Worm (Caenorhabditis elegans) whole organism, L4 larva: ENCODE results near the gene lsy-12.

Experiments
- F10B5.3 ChIP-seq: sonication (generic microtip); optimal IDR thresholded peaks from 2 replicates; lab custom pipeline; 2016; ENCODE audit warnings: mild to moderate bottlenecking, missing genetic modification characterization, missing compliant biosample characterization
- F37D6.2 ChIP-seq: sonication (generic microtip); optimal IDR thresholded peaks from 2 replicates; lab custom pipeline; 2016; ENCODE audit warnings: mild to moderate bottlenecking, missing genetic modification characterization, missing compliant biosample characterization
- F44E2.7 ChIP-seq: fragments of 200-800 bp; sonication (Bioruptor generic); IDR thresholded peaks from 2 replicates; pipeline ENCODE4 v2.1.2; 2022; ENCODE audit warnings: missing genetic modification characterization, missing compliant biosample characterization
- Y105C5A.15 ChIP-seq: fragments of 200-800 bp; sonication (Bioruptor generic); IDR thresholded peaks from 2 replicates; pipeline ENCODE4 v1.3.6; 2022; ENCODE audit warnings: missing genetic modification characterization, missing compliant biosample characterization
- ZK337.2 ChIP-seq: fragments of 200-800 bp; sonication (Bioruptor generic); IDR thresholded peaks from 2 replicates; pipeline ENCODE4 v1.3.6; 2022; ENCODE audit warnings: missing genetic modification reagents, missing genetic modification characterization, missing compliant biosample characterization
- aha-1 ChIP-seq: fragments of 150-350 bp; peaks from one replicate; lab custom pipeline; 2014; ENCODE audit warnings: missing biosample characterization, missing genetic modification characterization
- ceh-28 ChIP-seq: fragments of 150-350 bp; optimal IDR thresholded peaks from 2 replicates; lab custom pipeline; 2014; ENCODE audit warnings: missing biosample characterization, missing genetic modification reagents, missing genetic modification characterization
- ceh-32 ChIP-seq: sonication (generic microtip); optimal IDR thresholded peaks from 2 replicates; lab custom pipeline; 2016; ENCODE audit warnings: mild to moderate bottlenecking, missing genetic modification characterization, missing compliant biosample characterization; ENCODE audit not compliant: poor library complexity
- ceh-44 ChIP-seq: fragments of 200-800 bp; sonication (Bioruptor generic); IDR thresholded peaks from 2 replicates; pipeline ENCODE4 v1.3.6; 2022; ENCODE audit warnings: missing genetic modification reagents, missing genetic modification characterization, missing compliant biosample characterization
- daf-12 ChIP-seq: fragments of 150-350 bp; optimal IDR thresholded peaks from 2 replicates; lab custom pipeline; 2014; ENCODE audit warnings: missing biosample characterization, missing genetic modification reagents, missing genetic modification characterization
- daf-16 ChIP-seq, 3 experiments: sonication (generic microtip); optimal IDR thresholded peaks; 2 replicates each; lab custom pipeline; 2016 to 2017; ENCODE audit warnings: missing genetic modification characterization in 3 of 3, missing genetic modification reagents in 3 of 3, mild to moderate bottlenecking in 2 of 3, missing compliant biosample characterization in 2 of 3, missing biosample characterization in 1 of 3, moderate library complexity in 1 of 3
- daf-19 ChIP-seq: fragments of 200-800 bp; sonication (Bioruptor generic); conservative IDR thresholded peaks from 2 replicates; pipeline ENCODE4 v1.3.6; 2022; ENCODE audit warnings: missing genetic modification characterization, missing compliant biosample characterization
- dmd-6 ChIP-seq: fragments of 200-800 bp; sonication (Bioruptor generic); IDR thresholded peaks from 2 replicates; pipeline ENCODE4 v1.3.6; 2022; ENCODE audit warnings: missing genetic modification reagents, missing genetic modification characterization, missing compliant biosample characterization
- dpl-1 ChIP-seq: fragments of 150-350 bp; optimal IDR thresholded peaks from 2 replicates; lab custom pipeline; 2014; ENCODE audit warnings: missing biosample characterization, missing genetic modification reagents, missing genetic modification characterization
- duxl-1 ChIP-seq: sonication (generic microtip); optimal IDR thresholded peaks from 2 replicates; lab custom pipeline; 2016; ENCODE audit warnings: mild to moderate bottlenecking, missing genetic modification characterization, moderate library complexity, missing compliant biosample characterization; ENCODE audit not compliant: poor library complexity
- dve-1 ChIP-seq: sonication (generic microtip); optimal IDR thresholded peaks from 2 replicates; lab custom pipeline; 2017; ENCODE audit warnings: antibody characterized with exemption, mild to moderate bottlenecking, missing genetic modification characterization, missing compliant biosample characterization; ENCODE audit not compliant: insufficient read depth
- egl-43 ChIP-seq: fragments of 200-800 bp; sonication (Bioruptor generic); IDR thresholded peaks from 2 replicates; pipeline ENCODE4 v1.3.6; 2022; ENCODE audit warnings: missing genetic modification reagents, missing genetic modification characterization, missing compliant biosample characterization
- gei-8 ChIP-seq: fragments of 200-800 bp; sonication (Bioruptor generic); optimal IDR thresholded peaks from 2 replicates; lab custom pipeline; 2018; ENCODE audit warnings: mild to moderate bottlenecking, missing genetic modification characterization, missing compliant biosample characterization
- hlh-11 ChIP-seq: fragments of 200-800 bp; sonication (Bioruptor generic); optimal IDR thresholded peaks from 2 replicates; lab custom pipeline; 2018; ENCODE audit warnings: mild to moderate bottlenecking, missing genetic modification characterization, missing compliant biosample characterization
- hlh-30 ChIP-seq: sonication (generic microtip); optimal IDR thresholded peaks from 2 replicates; lab custom pipeline; 2017; ENCODE audit warnings: antibody characterized with exemption, mild to moderate bottlenecking, missing genetic modification characterization, missing compliant biosample characterization; ENCODE audit not compliant: insufficient read depth
- hmg-1.1 ChIP-seq: fragments of 200-800 bp; sonication (Bioruptor generic); IDR thresholded peaks from 2 replicates; pipeline ENCODE4 v1.3.6; 2022; ENCODE audit warnings: missing genetic modification reagents, missing genetic modification characterization, missing compliant biosample characterization
- lin-15B ChIP-seq: fragments of 150-350 bp; sonication (generic microtip); optimal IDR thresholded peaks from 3 replicates; lab custom pipeline; 2014; ENCODE audit warnings: missing biosample characterization, missing genetic modification characterization
- lin-38 ChIP-seq: fragments of 200-800 bp; sonication (Bioruptor generic); IDR thresholded peaks from 2 replicates; pipeline ENCODE4 v1.3.6; 2022; ENCODE audit warnings: missing genetic modification reagents, missing genetic modification characterization, missing compliant biosample characterization
- lin-39 ChIP-seq: fragments of 150-350 bp; optimal IDR thresholded peaks from 2 replicates; lab custom pipeline; 2014; ENCODE audit warnings: missing biosample characterization, missing genetic modification reagents, missing genetic modification characterization
- lsy-2 ChIP-seq, 2 experiments: fragments of 150-350 bp in 1 of 2; sonication (generic microtip) in 1 of 2; optimal IDR thresholded peaks; 2 replicates each; lab custom pipeline; 2014 to 2017; ENCODE audit warnings: missing biosample characterization in 2 of 2, missing genetic modification characterization in 2 of 2
- mep-1 ChIP-seq: fragments of 150-350 bp; sonication (generic microtip); optimal IDR thresholded peaks from 3 replicates; lab custom pipeline; 2014; ENCODE audit warnings: missing biosample characterization, missing genetic modification characterization
- mxl-3 ChIP-seq: fragments of 200-800 bp; sonication (Bioruptor generic); optimal IDR thresholded peaks from 2 replicates; lab custom pipeline; 2018; ENCODE audit warnings: mild to moderate bottlenecking, missing genetic modification characterization, missing compliant biosample characterization
- nhr-28 ChIP-seq: fragments of 150-350 bp; optimal IDR thresholded peaks from 2 replicates; lab custom pipeline; 2014; ENCODE audit warnings: missing biosample characterization, missing genetic modification characterization
- nhr-41 ChIP-seq: fragments of 200-800 bp; sonication (Bioruptor generic); IDR thresholded peaks from 2 replicates; pipeline ENCODE4 v1.3.6; 2022; ENCODE audit warnings: missing genetic modification reagents, missing genetic modification characterization, missing compliant biosample characterization
- nhr-42 ChIP-seq: fragments of 200-800 bp; sonication (Bioruptor generic); IDR thresholded peaks from 2 replicates; pipeline ENCODE4 v1.3.6; 2022; ENCODE audit warnings: missing genetic modification characterization, missing compliant biosample characterization
- nhr-6 ChIP-seq: fragments of 150-350 bp; optimal IDR thresholded peaks from 2 replicates; lab custom pipeline; 2014; ENCODE audit warnings: missing biosample characterization, missing genetic modification characterization
- pha-4 ChIP-seq, 2 experiments: fragments of 150-350 bp in 1 of 2; fragments of 200-800 bp in 1 of 2; sonication (Bioruptor generic) in 1 of 2; IDR thresholded peaks in 1 of 2; optimal IDR thresholded peaks in 1 of 2; 2 replicates each; pipeline versions ENCODE4 v1.3.6 to Lab custom; 2014 to 2022; ENCODE audit warnings: missing genetic modification characterization in 2 of 2, missing genetic modification reagents in 2 of 2, missing biosample characterization in 1 of 2, missing compliant biosample characterization in 1 of 2
- rbr-2 ChIP-seq: sonication (generic microtip); optimal IDR thresholded peaks from 2 replicates; lab custom pipeline; 2016; ENCODE audit warnings: missing genotype, missing genetic modification characterization, missing compliant biosample characterization
- saeg-2 ChIP-seq: fragments of 200-800 bp; sonication (Bioruptor generic); IDR thresholded peaks from 2 replicates; pipeline ENCODE4 v1.3.6; 2022; ENCODE audit warnings: missing genetic modification reagents, missing genetic modification characterization, missing compliant biosample characterization
- sdz-12 ChIP-seq: fragments of 200-800 bp; sonication (Bioruptor generic); optimal IDR thresholded peaks from 2 replicates; lab custom pipeline; 2018; ENCODE audit warnings: mild to moderate bottlenecking, missing genetic modification characterization, missing compliant biosample characterization
- spr-1 ChIP-seq: sonication (generic microtip); optimal IDR thresholded peaks from 2 replicates; lab custom pipeline; 2016; ENCODE audit warnings: mild to moderate bottlenecking, missing genetic modification characterization, missing compliant biosample characterization
- unc-130 ChIP-seq: sonication (generic microtip); optimal IDR thresholded peaks from 2 replicates; lab custom pipeline; 2016; ENCODE audit warnings: missing genetic modification reagents, missing genetic modification characterization, missing compliant biosample characterization
- unc-39 ChIP-seq: sonication (generic microtip); optimal IDR thresholded peaks from 2 replicates; lab custom pipeline; 2017; ENCODE audit warnings: missing biosample characterization, missing genetic modification characterization
- zip-11 ChIP-seq: fragments of 200-800 bp; sonication (Bioruptor generic); IDR thresholded peaks from 2 replicates; pipeline ENCODE4 v1.3.6; 2022; ENCODE audit warnings: missing genetic modification characterization, missing compliant biosample characterization
- zip-2 ChIP-seq: fragments of 150-350 bp; optimal IDR thresholded peaks from 2 replicates; lab custom pipeline; 2014; ENCODE audit warnings: missing biosample characterization, missing genetic modification characterization

Gene lsy-12

DNA sequence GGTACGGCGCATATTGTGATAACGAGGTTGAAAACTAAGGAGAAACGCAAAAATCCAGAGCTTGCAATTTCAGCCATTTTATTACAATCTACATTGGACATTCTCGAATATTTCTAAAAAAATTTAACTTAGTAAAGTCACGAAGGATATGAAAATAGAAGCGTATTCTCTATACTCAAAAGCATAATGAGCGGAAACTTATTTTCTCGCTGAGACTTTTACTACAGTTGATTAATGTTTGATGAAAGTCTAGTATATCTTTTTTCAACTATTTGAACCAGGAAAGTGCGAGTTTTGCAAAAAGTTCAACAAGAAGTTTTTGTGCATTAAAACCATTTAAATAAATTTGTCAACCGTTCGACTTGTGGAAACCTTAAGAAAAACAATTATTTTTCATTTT, 11.6 kb upstream of the lsy-12 start, which contains the start of gene srab-18:
srab-18 (minus strand) TSS at position 101 of the 400 bp plus-strand sequence.
- peak; percentile 16 for TF ChIP-seq aha-1
- no peak for TF ChIP-seq daf-16 (GFP tag; optimal IDR thresholded peaks at IDR 0.05; lab: Kevin White, UChicago)
- TF ChIP-seq daf-16 (tag; optimal IDR thresholded peaks at IDR 0.05; lab: Kevin White, UChicago), result no peak
- TF ChIP-seq, all 104 proteins: peak for 1

ce11 chrV:9868311-9868710, 8.5 kb upstream of the lsy-12 start, which contains the start of gene srab-17:
srab-17 (minus strand) TSS chrV:9868411.
- TF ChIP-seq sdz-12 (GFP tag; lab: Kevin White, UChicago) (no peak), rbr-2 (tag; lab: Kevin White, UChicago) (no peak), egl-43 (GFP tag; lab: Robert Waterston, UW) (no peak), zip-2 (tag; lab: Kevin White, UChicago) (no peak), daf-12 (tag; lab: Kevin White, UChicago) (no peak), Y105C5A.15 (no peak), hlh-11 (tag; lab: Kevin White, UChicago) (no peak), ceh-44 (no peak), unc-130 (no peak), pha-4 (GFP tag; IDR thresholded peaks at IDR 0.05; lab: Robert Waterston, UW) (no peak), pha-4 (tag; optimal IDR thresholded peaks at IDR 0.05; lab: Kevin White, UChicago) (no peak), ceh-28 (tag; lab: Kevin White, UChicago) (no peak), unc-39 (tag; lab: Kevin White, UChicago) (no peak), F44E2.7 (GFP tag; lab: Robert Waterston, UW) (no peak), ceh-32 (no peak), F37D6.2 (tag; lab: Kevin White, UChicago) (no peak), hlh-30 (no peak)

DNA sequence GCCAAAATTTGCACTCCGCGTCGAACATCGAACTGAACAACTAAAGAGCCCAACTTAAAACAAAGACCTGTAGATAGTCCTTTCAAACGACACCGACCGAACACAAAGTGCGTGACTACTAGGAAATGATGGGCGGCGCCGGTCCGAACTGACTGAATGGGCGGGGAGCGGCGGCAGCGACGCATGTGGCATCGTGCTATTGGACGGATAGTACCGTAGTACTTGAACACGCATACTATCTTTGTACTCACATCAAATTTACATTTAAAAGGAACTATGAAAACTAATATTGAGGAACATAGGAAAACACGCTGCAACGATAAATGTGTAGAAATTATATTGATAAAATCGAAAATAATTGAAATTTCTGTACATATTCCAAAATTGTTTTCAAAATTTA, 574 bp upstream of the lsy-12 start:
- no peak for TF ChIP-seq dpl-1 (GFP tag; lab: Kevin White, UChicago)
- no peak for TF ChIP-seq nhr-42 (GFP tag; lab: Robert Waterston, UW)
- peak; percentile 50 for TF ChIP-seq aha-1
- TF ChIP-seq hmg-1.1, result no peak
- TF ChIP-seq nhr-41, result no peak
- no peak for TF ChIP-seq duxl-1
- no peak for TF ChIP-seq daf-12 (tag; lab: Kevin White, UChicago)
- TF ChIP-seq daf-19 (GFP tag; lab: Robert Waterston, UW), result no peak

DNA sequence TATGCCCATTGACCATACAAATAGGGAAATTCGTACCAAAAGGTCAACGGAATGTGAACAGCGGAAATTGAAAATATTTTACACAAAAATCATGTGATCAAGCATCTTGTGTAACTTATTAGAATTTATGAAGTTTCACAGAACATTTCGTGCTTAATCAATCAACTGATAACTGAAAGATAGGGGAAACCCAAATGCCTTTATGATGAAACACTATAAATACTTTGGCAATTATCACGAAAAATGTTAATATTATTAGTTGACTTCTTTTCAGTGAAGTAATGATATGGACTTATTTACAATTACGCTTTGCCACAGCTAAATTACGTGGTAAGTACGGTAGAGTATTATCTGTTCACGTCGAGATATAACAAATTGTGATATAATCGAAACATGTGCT, 2.8 kb downstream of the lsy-12 start:
- TF ChIP-seq dmd-6 (GFP tag; lab: Robert Waterston, UW) (0 out of 2 replicates have a peak, but pooled peaks have one; percentile 22), hlh-30 (peak; percentile 1), dve-1 (tag; lab: Kevin White, UChicago) (peak; percentile 46), nhr-42 (GFP tag; lab: Robert Waterston, UW) (no peak), nhr-28 (tag; lab: Kevin White, UChicago) (peak; percentile 78), daf-16 (GFP tag; optimal IDR thresholded peaks at IDR 0.05; lab: Kevin White, UChicago) (no peak), daf-16 (tag; optimal IDR thresholded peaks at IDR 0.05; lab: Kevin White, UChicago) (peak; percentile 59), ceh-44 (no peak)

DNA sequence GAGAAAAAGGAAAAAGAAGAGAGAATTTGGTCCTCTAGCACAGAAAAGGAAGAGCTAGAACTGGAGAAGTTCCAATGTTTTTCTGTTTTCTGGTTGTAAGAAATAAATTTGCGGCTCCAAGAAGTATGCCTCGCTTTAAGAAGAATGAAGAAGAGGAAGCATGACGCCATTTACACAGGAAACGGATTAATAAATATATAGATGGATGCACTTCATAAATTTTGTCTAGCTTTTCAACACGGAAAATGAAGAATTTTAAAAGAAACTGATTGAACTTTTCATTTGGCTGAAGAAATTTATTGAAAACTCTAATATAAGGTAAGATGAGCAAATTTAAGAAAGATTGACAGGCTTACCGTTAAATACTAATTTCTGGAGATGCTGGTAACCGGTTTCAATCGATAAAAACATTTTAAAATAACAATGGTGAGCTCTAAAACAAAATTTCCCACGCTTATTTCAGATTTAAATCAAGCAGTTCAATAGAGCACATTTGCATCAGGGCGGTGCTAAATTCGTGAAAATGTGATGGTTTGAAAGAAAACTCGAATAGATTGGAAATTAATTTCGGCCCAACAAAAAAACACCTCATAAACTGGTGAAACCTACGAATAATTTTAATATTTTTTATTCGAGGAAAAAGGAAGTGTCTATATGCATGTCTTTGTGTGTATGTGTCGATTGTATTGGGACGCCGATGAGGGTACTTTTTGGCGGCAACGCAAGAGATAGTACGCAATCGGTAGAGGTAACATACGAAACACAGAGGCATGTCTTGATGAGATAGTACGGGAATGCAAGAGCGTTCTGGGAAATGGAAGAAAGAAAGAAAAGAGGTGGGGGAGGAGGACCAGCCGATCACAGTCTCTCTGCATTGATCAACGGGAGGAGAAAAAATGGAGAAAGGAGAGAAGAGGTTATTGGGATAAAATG, 3.6 kb downstream of the lsy-12 start:
- TF ChIP-seq mep-1 (tag; lab: Kevin White, UChicago) (no peak), spr-1 (tag; lab: Kevin White, UChicago) (peak; percentile 21), lin-15B (no peak), zip-11 (GFP tag; lab: Robert Waterston, UW) (no peak), nhr-28 (tag; lab: Kevin White, UChicago) (peak; percentile 45), gei-8 (GFP tag; lab: Kevin White, UChicago) (no peak), F44E2.7 (GFP tag; lab: Robert Waterston, UW) (no peak), ZK337.2 (GFP tag; lab: Robert Waterston, UW) (no peak), saeg-2 (no peak), lsy-2 (tag; optimal IDR thresholded peaks at IDR 0.05; lab: Kevin White, UChicago) (peak in 1 of 2 experiments; percentile 5), lin-39 (no peak), aha-1 (peak; percentile 97), hlh-11 (tag; lab: Kevin White, UChicago) (peak; percentile 48), nhr-6 (tag; lab: Kevin White, UChicago) (no peak), F10B5.3 (tag; lab: Kevin White, UChicago) (no peak), mxl-3 (peak; percentile 18), ceh-44 (peak; percentile 41; the same call in 1 of the 2 replicates), sdz-12 (GFP tag; lab: Kevin White, UChicago) (no peak), lin-38 (peak; percentile 68)
